Fruit fly (Drosophila melanogaster) whole organism, embryonic: ENCODE results near the gene CG31454.

ENCODE experiments used
- Aef1 ChIP-seq: fragments of 200-800 bp; sonication (Bioruptor generic); IDR thresholded peaks from 3 replicates; pipeline ENCODE4 v1.3.6; 2022; ENCODE audit warnings: missing biosample characterization, missing genetic modification characterization
- Bdp1 ChIP-seq: fragments of 200-800 bp; sonication (Bioruptor generic); optimal IDR thresholded peaks from 3 replicates; lab custom pipeline; 2016; ENCODE audit warnings: missing biosample characterization, missing genetic modification characterization
- CG10366 ChIP-seq: fragments of 200-800 bp; sonication (Bioruptor generic); IDR thresholded peaks from 2 replicates; pipeline ENCODE4 v1.3.6; 2022; ENCODE audit warnings: missing biosample characterization, missing genetic modification characterization
- CG11398 ChIP-seq: fragments of 200-800 bp; sonication (Bioruptor generic); optimal IDR thresholded peaks from 2 replicates; lab custom pipeline; 2016; ENCODE audit warnings: missing biosample characterization, missing genetic modification characterization
- CG13287 ChIP-seq: fragments of 200-800 bp; sonication (Bioruptor generic); IDR thresholded peaks from 2 replicates; pipeline ENCODE4 v1.3.6; 2022; ENCODE audit warnings: missing biosample characterization, missing genetic modification characterization; ENCODE audit not compliant: partially characterized antibody
- CG14965 ChIP-seq: fragments of 200-800 bp; sonication (Bioruptor generic); optimal IDR thresholded peaks from 2 replicates; lab custom pipeline; 2016; ENCODE audit warnings: missing biosample characterization, missing genetic modification characterization, borderline replicate concordance
- CG17186 ChIP-seq: fragments of 200-800 bp; sonication (Bioruptor generic); optimal IDR thresholded peaks from 3 replicates; lab custom pipeline; 2017; ENCODE audit warnings: missing biosample characterization, missing genetic modification reagents, missing genetic modification characterization
- CG1792 ChIP-seq: fragments of 200-800 bp; sonication (Bioruptor generic); optimal IDR thresholded peaks from 2 replicates; lab custom pipeline; 2016; ENCODE audit warnings: missing biosample characterization, missing genetic modification characterization
- CG18599 ChIP-seq: fragments of 200-800 bp; sonication (Bioruptor generic); optimal IDR thresholded peaks from 3 replicates; lab custom pipeline; 2017; ENCODE audit warnings: missing biosample characterization, missing genetic modification characterization, mild to moderate bottlenecking, moderate library complexity, missing genetic modification reagents
- CG18764 ChIP-seq: fragments of 200-800 bp; sonication (Bioruptor generic); optimal IDR thresholded peaks from 3 replicates; lab custom pipeline; 2016; ENCODE audit warnings: missing biosample characterization, missing genetic modification characterization
- CG33213 ChIP-seq: fragments of 200-800 bp; sonication (Bioruptor generic); optimal IDR thresholded peaks from 3 replicates; lab custom pipeline; 2016; ENCODE audit warnings: missing biosample characterization, missing genetic modification characterization
- CG3847 ChIP-seq: fragments of 200-800 bp; sonication (Bioruptor generic); IDR thresholded peaks from 2 replicates; pipeline ENCODE4 v1.3.6; 2022; ENCODE audit warnings: missing biosample characterization, missing genetic modification characterization
- CG3995 ChIP-seq: fragments of 200-800 bp; sonication (Bioruptor generic); optimal IDR thresholded peaks from 3 replicates; lab custom pipeline; 2016; ENCODE audit warnings: missing biosample characterization, missing genetic modification characterization
- CG42726 ChIP-seq: fragments of 200-800 bp; sonication (Bioruptor generic); IDR thresholded peaks from 2 replicates; pipeline ENCODE4 v1.3.6; 2022; ENCODE audit warnings: missing biosample characterization, missing genetic modification characterization; ENCODE audit not compliant: partially characterized antibody
- CG6654 ChIP-seq: fragments of 200-800 bp; sonication (Bioruptor generic); optimal IDR thresholded peaks from 2 replicates; lab custom pipeline; 2017; ENCODE audit warnings: missing biosample characterization, mild to moderate bottlenecking, missing genetic modification characterization
- CG9215 ChIP-seq: fragments of 200-800 bp; sonication (Bioruptor generic); IDR thresholded peaks from 2 replicates; pipeline ENCODE4 v1.3.6; 2022; ENCODE audit warnings: missing biosample characterization, missing genetic modification characterization
- D ChIP-seq, 2 experiments: fragments of 200-800 bp in 1 of 2; fragments of >200 bp in 1 of 2; sonication (Bioruptor generic) in 1 of 2; optimal IDR thresholded peaks; 2 replicates in 1 of 2; 3 replicates in 1 of 2; lab custom pipeline; 2017; ENCODE audit warnings: mild to moderate bottlenecking in 1 of 2, missing biosample characterization in 1 of 2, missing genetic modification characterization in 1 of 2, missing genetic modification reagents in 1 of 2
- Dll ChIP-seq: fragments of 200-800 bp; sonication (Bioruptor generic); IDR thresholded peaks from 4 replicates; pipeline ENCODE4 v1.3.6; 2022; ENCODE audit warnings: missing biosample characterization, missing genetic modification characterization; ENCODE audit not compliant: partially characterized antibody
- Doc3 ChIP-seq: fragments of 200-800 bp; sonication (Bioruptor generic); IDR thresholded peaks from 3 replicates; pipeline ENCODE4 v1.3.6; 2022; ENCODE audit warnings: missing biosample characterization, missing genetic modification characterization; ENCODE audit not compliant: partially characterized antibody
- Ets65A ChIP-seq: fragments of 200-800 bp; sonication (Bioruptor generic); peaks from one replicate; lab custom pipeline; 2016; ENCODE audit warnings: missing biosample characterization, missing genetic modification characterization
- H15 ChIP-seq: fragments of 200-800 bp; sonication (Bioruptor generic); IDR thresholded peaks from 3 replicates; pipeline ENCODE4 v1.3.6; 2022; ENCODE audit warnings: missing biosample characterization, missing genetic modification characterization
- HLHmδ ChIP-seq: fragments of 200-800 bp; sonication (Bioruptor generic); optimal IDR thresholded peaks from 2 replicates; lab custom pipeline; 2018; ENCODE audit warnings: missing biosample characterization, mild to moderate bottlenecking, missing genetic modification characterization, moderate library complexity
- HmgZ ChIP-seq: fragments of 200-800 bp; sonication (Bioruptor generic); optimal IDR thresholded peaks from 2 replicates; lab custom pipeline; 2018; ENCODE audit warnings: missing biosample characterization, mild to moderate bottlenecking, missing genetic modification characterization
- Mad ChIP-seq: fragments of 200-800 bp; sonication (Bioruptor generic); optimal IDR thresholded peaks from 2 replicates; lab custom pipeline; 2016; ENCODE audit warnings: missing biosample characterization, missing genetic modification characterization
- Opbp ChIP-seq: fragments of 200-800 bp; sonication (Bioruptor generic); IDR thresholded peaks from 3 replicates; pipeline ENCODE4 v1.3.6; 2022; ENCODE audit warnings: missing biosample characterization, missing genetic modification characterization; ENCODE audit not compliant: partially characterized antibody
- Stat92E ChIP-seq, 3 experiments: fragments of >200 bp in 2 of 3; fragments of 200-800 bp in 1 of 3; sonication (Bioruptor generic) in 1 of 3; optimal IDR thresholded peaks; 2 replicates each; lab custom pipeline; 2017 to 2019; ENCODE audit warnings: missing biosample characterization in 3 of 3, missing genetic modification characterization in 3 of 3, mild to moderate bottlenecking in 1 of 3, moderate library complexity in 1 of 3
- az2 ChIP-seq: fragments of 200-800 bp; sonication (Bioruptor generic); optimal IDR thresholded peaks from 3 replicates; lab custom pipeline; 2016; ENCODE audit warnings: missing biosample characterization, missing genetic modification characterization
- br ChIP-seq: fragments of >200 bp; optimal IDR thresholded peaks from 2 replicates; lab custom pipeline; 2017
- chif ChIP-seq, 2 experiments: fragments of 200-800 bp; sonication (Bioruptor generic); optimal IDR thresholded peaks; 3 replicates each; lab custom pipeline; 2016; ENCODE audit warnings: missing biosample characterization in 2 of 2, missing genetic modification characterization in 2 of 2
- chinmo ChIP-seq: fragments of 200-800 bp; sonication (Bioruptor generic); IDR thresholded peaks from 4 replicates; pipeline ENCODE4 v1.3.6; 2022; ENCODE audit warnings: missing biosample characterization, missing genetic modification characterization; ENCODE audit not compliant: partially characterized antibody
- croc ChIP-seq: fragments of 200-800 bp; sonication (Bioruptor generic); conservative IDR thresholded peaks from 3 replicates; pipeline ENCODE4 v1.3.6; 2022; ENCODE audit warnings: missing biosample characterization, missing genetic modification characterization
- cwo ChIP-seq: fragments of 200-800 bp; sonication (Bioruptor generic); optimal IDR thresholded peaks from 3 replicates; lab custom pipeline; 2017; ENCODE audit warnings: missing biosample characterization, missing genetic modification characterization, mild to moderate bottlenecking, moderate library complexity, missing genetic modification reagents
- dati ChIP-seq: fragments of 200-800 bp; sonication (Bioruptor generic); IDR thresholded peaks from 2 replicates; pipeline ENCODE4 v1.3.6; 2022; ENCODE audit warnings: missing biosample characterization, missing genetic modification characterization
- dysf ChIP-seq: fragments of 200-800 bp; sonication (Bioruptor generic); IDR thresholded peaks from 3 replicates; pipeline ENCODE4 v1.3.6; 2022; ENCODE audit warnings: missing biosample characterization, missing genetic modification characterization
- kah ChIP-seq: fragments of 200-800 bp; sonication (Bioruptor generic); optimal IDR thresholded peaks from 2 replicates; lab custom pipeline; 2018; ENCODE audit warnings: missing biosample characterization, mild to moderate bottlenecking, missing genetic modification characterization
- kay ChIP-seq: fragments of 200-800 bp; sonication (Bioruptor generic); optimal IDR thresholded peaks from 2 replicates; lab custom pipeline; 2016; ENCODE audit warnings: missing biosample characterization, missing genetic modification characterization
- lab ChIP-seq: fragments of 200-800 bp; sonication (Bioruptor generic); optimal IDR thresholded peaks from 3 replicates; lab custom pipeline; 2017; ENCODE audit warnings: missing biosample characterization, missing genetic modification characterization, mild to moderate bottlenecking, moderate library complexity, missing genetic modification reagents
- nmo ChIP-seq: fragments of 200-800 bp; sonication (Bioruptor generic); optimal IDR thresholded peaks from 2 replicates; lab custom pipeline; 2018; ENCODE audit warnings: missing biosample characterization, mild to moderate bottlenecking, missing genetic modification characterization, moderate library complexity
- oc ChIP-seq: fragments of 200-800 bp; sonication (Bioruptor generic); optimal IDR thresholded peaks from 2 replicates; lab custom pipeline; 2018; ENCODE audit warnings: missing biosample characterization, mild to moderate bottlenecking, missing genetic modification characterization, moderate library complexity
- pho ChIP-seq: fragments of 200-800 bp; sonication (Bioruptor generic); optimal IDR thresholded peaks from 2 replicates; lab custom pipeline; 2016; ENCODE audit warnings: missing biosample characterization, missing genetic modification characterization
- pita ChIP-seq: fragments of 200-800 bp; sonication (Bioruptor generic); optimal IDR thresholded peaks from 2 replicates; lab custom pipeline; 2017; ENCODE audit warnings: missing biosample characterization, mild to moderate bottlenecking, missing genetic modification characterization
- psq ChIP-seq: fragments of 200-800 bp; sonication (Bioruptor generic); optimal IDR thresholded peaks from 2 replicates; lab custom pipeline; 2017; ENCODE audit warnings: missing biosample characterization, missing genetic modification characterization
- scrt ChIP-seq: fragments of 200-800 bp; sonication (Bioruptor generic); optimal IDR thresholded peaks from 2 replicates; lab custom pipeline; 2018; ENCODE audit warnings: missing biosample characterization, mild to moderate bottlenecking, missing genetic modification characterization, moderate library complexity
- sob ChIP-seq: fragments of 200-800 bp; sonication (Bioruptor generic); IDR thresholded peaks from 2 replicates; pipeline ENCODE4 v1.3.6; 2022; ENCODE audit warnings: missing biosample characterization, missing genetic modification characterization
- wek ChIP-seq: fragments of 200-800 bp; sonication (Bioruptor generic); optimal IDR thresholded peaks from 3 replicates; lab custom pipeline; 2018; ENCODE audit warnings: missing biosample characterization, mild to moderate bottlenecking, missing genetic modification characterization, moderate library complexity
- zfh2 ChIP-seq: fragments of 200-800 bp; sonication (Bioruptor generic); optimal IDR thresholded peaks from 2 replicates; lab custom pipeline; 2016; ENCODE audit warnings: missing biosample characterization, missing genetic modification characterization

The CG31454 gene

DNA sequence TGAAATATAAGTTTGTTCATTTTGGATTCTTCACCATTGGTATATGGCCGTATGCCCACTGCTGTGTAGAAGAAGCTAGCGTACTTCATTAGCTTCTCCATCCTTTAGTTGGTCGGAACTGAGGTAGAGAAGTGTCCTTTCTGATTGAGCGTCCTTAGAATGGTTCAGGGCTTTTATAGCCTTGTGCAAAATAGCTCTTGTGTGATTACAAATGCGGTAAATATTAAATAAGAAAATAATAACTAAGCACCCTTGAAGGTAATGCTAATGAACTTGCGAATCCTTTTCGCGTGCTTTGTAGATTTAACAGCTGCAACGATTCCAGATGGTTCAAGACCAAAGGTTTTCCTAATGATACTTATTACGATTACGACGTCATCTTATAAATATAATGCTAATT is 10.2 kb upstream of the CG31454 start, which contains the start of gene Or85b (continued):
- no peak for TF ChIP-seq Mad (GFP tag; lab: Kevin White, UChicago)
- TF ChIP-seq, all 482 proteins: peak for 0

dm6 chr3R:8512922-8513321 is 8.5 kb upstream of the CG31454 start, which contains the start of gene Or85c:
Gene Or85c (minus strand): TSS chr3R:8513022.
- no peak for TF ChIP-seq wek (GFP tag; lab: Kevin White, UChicago)
- no peak for TF ChIP-seq pita (GFP tag; lab: Kevin White, UChicago)
- no peak for TF ChIP-seq CG17186 (GFP tag; lab: Kevin White, UChicago)
- TF ChIP-seq az2 (GFP tag; lab: Kevin White, UChicago): no peak
- TF ChIP-seq Ets65A (GFP tag; lab: Kevin White, UChicago): peak; percentile 10
- TF ChIP-seq CG18764 (GFP tag; lab: Kevin White, UChicago): no peak
- TF ChIP-seq, all 482 proteins: peak for 1

DNA sequence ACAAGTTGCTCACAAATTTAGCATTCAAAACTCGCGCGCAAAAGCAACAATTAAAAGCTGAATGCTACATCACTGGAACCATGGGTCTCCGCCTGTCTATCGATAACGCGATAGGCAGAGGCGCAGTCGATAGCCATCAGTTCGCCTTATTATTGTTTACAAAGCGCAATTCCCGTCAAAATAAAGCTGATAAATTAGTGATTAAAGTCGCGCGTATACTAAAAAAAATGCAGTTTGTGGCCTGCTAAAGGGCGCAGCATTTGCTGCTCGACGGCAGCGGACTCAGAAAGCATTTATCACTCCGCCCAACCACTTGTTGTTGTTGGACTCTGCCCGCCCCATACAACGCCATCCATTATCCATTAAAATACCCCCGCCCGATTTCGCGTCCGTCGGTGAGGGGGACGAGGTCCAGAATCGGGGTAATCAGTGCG is 3.7 kb upstream of the CG31454 start, which contains the start of gene CG11737:
Gene CG11737 (plus strand): TSS at position 117 of the 434 bp plus-strand sequence.
- TF ChIP-seq Opbp (GFP tag; lab: Robert Waterston, UW) (peak; percentile 26; the same call in 1 of the 3 replicates), CG3995 (GFP tag; lab: Kevin White, UChicago) (no peak), lab (GFP tag; lab: Kevin White, UChicago) (no peak), croc (GFP tag; lab: Robert Waterston, UW) (no peak), az2 (GFP tag; lab: Kevin White, UChicago) (no peak), CG10366 (GFP tag; lab: Robert Waterston, UW) (0 out of 2 replicates have a peak, but pooled peaks have one; percentile 8), kay (GFP tag; lab: Kevin White, UChicago) (no peak), sob (GFP tag; lab: Robert Waterston, UW) (no peak), CG33213 (GFP tag; lab: Kevin White, UChicago) (peak; percentile 1), CG14965 (GFP tag; lab: Kevin White, UChicago) (no peak), Dll (GFP tag; lab: Robert Waterston, UW) (peak; percentile 59; the same call in 3 of the 4 replicates), CG3847 (GFP tag; lab: Robert Waterston, UW) (no peak), CG18599 (no peak), CG1792 (no peak), chif (GFP tag; optimal IDR thresholded peaks at IDR 0.05; lab: Kevin White, UChicago) (no peak), Aef1 (GFP tag; lab: Robert Waterston, UW) (no peak), cwo (GFP tag; lab: Kevin White, UChicago) (no peak), oc (tag; lab: Kevin White, UChicago) (no peak), HmgZ (tag; lab: Kevin White, UChicago) (peak; percentile 50), psq (no peak), dysf (GFP tag; lab: Robert Waterston, UW) (no peak), CG42726 (GFP tag; lab: Robert Waterston, UW) (peak; percentile 76), nmo (GFP tag; lab: Kevin White, UChicago) (peak; percentile 45), kah (GFP tag; lab: Kevin White, UChicago) (peak; percentile 94), Doc3 (GFP tag; lab: Robert Waterston, UW) (no peak), HLHmδ (GFP tag; lab: Kevin White, UChicago) (no peak), scrt (GFP tag; lab: Kevin White, UChicago) (peak; percentile 69), D (optimal IDR thresholded peaks at IDR 0.05; lab: Kevin White, UChicago) (no peak), D (GFP tag; optimal IDR thresholded peaks at IDR 0.05; lab: Kevin White, UChicago) (no peak), Stat92E (GFP tag; optimal IDR thresholded peaks at IDR 0.05; lab: Kevin White, UChicago) (no peak), chinmo (GFP tag; lab: Robert Waterston, UW) (peak; percentile 73; the same call in 1 of the 4 replicates), CG11398 (no peak), Bdp1 (GFP tag; lab: Kevin White, UChicago) (no peak), CG13287 (GFP tag; lab: Robert Waterston, UW) (peak; percentile 72), H15 (no peak), zfh2 (GFP tag; lab: Kevin White, UChicago) (no peak), CG6654 (no peak), br (lab: Kevin White, UChicago) (no peak), CG9215 (no peak), dati (GFP tag; lab: Robert Waterston, UW) (no peak), pho (no peak)
